Fruit fly (Drosophila melanogaster) whole organism, wandering third instar larva: ENCODE data around the gene ry.
A peak's percentile ranks its signal among the peaks of the same experiment; 100 is the strongest.

ENCODE experiments used
- Hr83 ChIP-seq: fragments of 200-300 bp; sonication (Bioruptor generic); optimal IDR thresholded peaks from 2 replicates; lab custom pipeline; 2016; ENCODE audit warnings: missing biosample characterization, mild to moderate bottlenecking, missing genetic modification characterization, moderate library complexity; ENCODE audit not compliant: poor library complexity, severe bottlenecking
- psq ChIP-seq: fragments of 200-800 bp; sonication (Bioruptor generic); optimal IDR thresholded peaks from 3 replicates; lab custom pipeline; 2017; ENCODE audit warnings: missing biosample characterization, mild to moderate bottlenecking, missing genetic modification characterization, moderate library complexity

DNA sequence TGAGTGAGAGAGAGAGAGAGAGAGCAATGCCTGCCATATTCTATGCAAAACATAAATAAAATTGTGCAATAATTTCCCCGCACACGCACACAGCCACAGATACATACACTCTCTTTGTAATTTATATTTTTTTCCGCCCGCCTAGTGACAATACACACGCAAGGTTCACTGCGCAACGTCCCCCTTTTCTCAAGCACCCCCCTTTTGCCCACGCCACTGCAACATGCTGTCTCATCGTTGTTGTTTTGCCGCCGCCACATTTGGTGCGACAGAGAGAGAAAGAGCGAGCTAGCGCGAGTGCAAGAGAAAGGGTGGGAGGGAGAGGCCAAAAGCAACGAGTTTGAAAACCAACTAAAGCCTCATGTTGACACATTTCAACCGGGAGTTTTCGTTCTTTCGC, 20.0 kb upstream of the ry start:
- TF ChIP-seq Hr83 (GFP tag; lab: Kevin White, UChicago) (peak; percentile 78), psq (peak; percentile 75)
